Fruit fly (Drosophila melanogaster) whole organism, adult: ENCODE measurements around the gene pyd.

ENCODE experiments used
- CG12768 ChIP-seq: fragments of 200-800 bp; sonication (Bioruptor generic); optimal IDR thresholded peaks from 2 replicates; lab custom pipeline; 2017; ENCODE audit warnings: missing biosample characterization, missing genetic modification characterization, mild to moderate bottlenecking, moderate library complexity, missing genetic modification reagents
- CG1620 ChIP-seq: fragments of 200-800 bp; sonication (Bioruptor generic); optimal IDR thresholded peaks from 2 replicates; lab custom pipeline; 2016; ENCODE audit warnings: missing biosample characterization, missing genetic modification characterization
- CG33017 ChIP-seq: fragments of 200-800 bp; sonication (Bioruptor generic); optimal IDR thresholded peaks from 2 replicates; lab custom pipeline; 2018; ENCODE audit warnings: missing biosample characterization, mild to moderate bottlenecking, missing genetic modification characterization, moderate library complexity
- CG5204 ChIP-seq: fragments of 200-800 bp; sonication (Bioruptor generic); optimal IDR thresholded peaks from 2 replicates; lab custom pipeline; 2016; ENCODE audit warnings: missing biosample characterization, missing genetic modification characterization
- CG7045 ChIP-seq: fragments of 200-800 bp; sonication (Bioruptor generic); optimal IDR thresholded peaks from 2 replicates; lab custom pipeline; 2017; ENCODE audit warnings: missing biosample characterization, mild to moderate bottlenecking, missing genetic modification characterization
- CG7101 ChIP-seq: fragments of 200-800 bp; sonication (Bioruptor generic); optimal IDR thresholded peaks from 2 replicates; lab custom pipeline; 2018; ENCODE audit warnings: missing biosample characterization, mild to moderate bottlenecking, missing genetic modification characterization, moderate library complexity
- Crg-1 ChIP-seq: fragments of 200-800 bp; sonication (Bioruptor generic); optimal IDR thresholded peaks from 2 replicates; lab custom pipeline; 2016; ENCODE audit warnings: missing biosample characterization, missing genetic modification characterization
- Hr96 ChIP-seq: fragments of 200-800 bp; sonication (Bioruptor generic); optimal IDR thresholded peaks from 2 replicates; lab custom pipeline; 2016; ENCODE audit warnings: missing biosample characterization, missing genetic modification characterization
- Mnt ChIP-seq: fragments of 200-800 bp; sonication (Bioruptor generic); optimal IDR thresholded peaks from 2 replicates; lab custom pipeline; 2016; ENCODE audit warnings: missing biosample characterization, mild to moderate bottlenecking, missing genetic modification characterization
- bab1 ChIP-seq: fragments of 200-800 bp; sonication (Bioruptor generic); optimal IDR thresholded peaks from 3 replicates; lab custom pipeline; 2019; ENCODE audit warnings: missing biosample characterization, mild to moderate bottlenecking, missing genetic modification characterization, moderate library complexity
- kay ChIP-seq: fragments of 200-800 bp; sonication (Bioruptor generic); peaks from one replicate; lab custom pipeline; 2016; ENCODE audit warnings: missing biosample characterization, missing genetic modification characterization, borderline replicate concordance
- tj ChIP-seq: fragments of 200-800 bp; sonication (Bioruptor generic); optimal IDR thresholded peaks from 3 replicates; lab custom pipeline; 2017; ENCODE audit warnings: missing biosample characterization, mild to moderate bottlenecking, missing genetic modification characterization, moderate library complexity
- toe ChIP-seq: fragments of 200-800 bp; sonication (Bioruptor generic); optimal IDR thresholded peaks from 2 replicates; lab custom pipeline; 2016; ENCODE audit warnings: missing biosample characterization, missing genetic modification characterization

dm6 chr3R:8956333-8956732 lies 24.6 kb upstream of the pyd start:
- TF ChIP-seq kay (GFP tag; lab: Kevin White, UChicago) = no peak
- no peak for TF ChIP-seq bab1
- no peak for TF ChIP-seq Mnt
- no peak for TF ChIP-seq tj (GFP tag; lab: Kevin White, UChicago)
- no peak for TF ChIP-seq toe (GFP tag; lab: Kevin White, UChicago)
- no peak for TF ChIP-seq CG1620 (GFP tag; lab: Kevin White, UChicago)
- no peak for TF ChIP-seq CG12768 (GFP tag; lab: Kevin White, UChicago)
- TF ChIP-seq CG7045 = no peak
- no peak for TF ChIP-seq Hr96 (GFP tag; lab: Kevin White, UChicago)
- TF ChIP-seq CG33017 (tag; lab: Kevin White, UChicago) = no peak
- no peak for TF ChIP-seq CG5204 (GFP tag; lab: Kevin White, UChicago)
- TF ChIP-seq Crg-1 (GFP tag; lab: Kevin White, UChicago) = no peak
- TF ChIP-seq CG7101 (tag; lab: Kevin White, UChicago) = no peak
